Fruit fly (Drosophila melanogaster): ENCODE measurements around the gene CG43702.

- TF ChIP-seq CG5204 (GFP tag; optimal IDR thresholded peaks at IDR 0.05) (no peak), Mnt (GFP tag; optimal IDR thresholded peaks at IDR 0.05) (no peak), pad (GFP tag; optimal IDR thresholded peaks at IDR 0.05) (no peak), CG11617 (GFP tag; optimal IDR thresholded peaks at IDR 0.05) (no peak), CG7045 (GFP tag; optimal IDR thresholded peaks at IDR 0.05) (no peak), CG14711 (tag; optimal IDR thresholded peaks at IDR 0.05) (no peak), CG33017 (tag; optimal IDR thresholded peaks at IDR 0.05) (no peak), ovo (GFP tag; optimal IDR thresholded peaks at IDR 0.05) (no peak), cic (GFP tag; optimal IDR thresholded peaks at IDR 0.05) (no peak), cnc (optimal IDR thresholded peaks at IDR 0.05) (no peak), CG12768 (GFP tag; optimal IDR thresholded peaks at IDR 0.05) (no peak), CG7101 (tag; optimal IDR thresholded peaks at IDR 0.05) (no peak)
Measured at dm6 chr3L:21257731-21258130, 40.7 kb upstream of the CG43702 start, which contains the start of gene CG43218.
